Fruit fly (Drosophila melanogaster): ENCODE measurements around the gene lsn.

lsn gene

DNA sequence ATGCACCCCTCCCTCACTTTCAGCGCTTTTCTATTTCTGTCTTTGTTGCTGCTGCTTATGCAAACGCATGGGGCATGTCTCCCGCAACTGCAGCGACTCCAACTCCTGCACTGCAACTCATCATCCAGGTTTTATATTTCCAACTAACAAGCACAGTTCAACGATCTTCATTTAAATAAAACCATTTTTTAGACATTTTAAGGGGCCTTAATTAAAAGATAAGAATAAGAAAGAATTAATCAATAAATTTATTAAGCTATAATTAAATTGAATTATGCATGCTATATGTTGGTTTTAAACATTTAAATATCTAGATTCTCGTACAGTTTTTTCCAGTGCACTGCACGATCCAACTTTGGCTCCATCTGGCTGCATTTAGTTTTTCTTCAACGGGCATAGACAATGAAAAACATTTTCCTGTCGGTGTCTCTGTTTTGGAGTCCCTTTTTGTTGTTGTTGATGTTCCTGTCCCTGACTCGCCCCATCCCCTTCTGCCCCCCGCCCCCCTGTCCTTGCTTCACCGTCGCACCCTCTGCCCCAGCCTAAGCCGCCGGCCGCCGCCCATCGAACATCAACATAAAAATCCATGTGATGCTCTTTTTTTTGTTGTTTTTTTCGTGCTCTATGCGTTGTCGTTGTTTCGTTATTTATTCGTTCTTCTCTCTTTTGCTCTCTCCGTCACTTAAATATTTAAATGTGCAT lies 36.0 kb upstream of the lsn start (continued):
- TF ChIP-seq fd102C (GFP tag; optimal IDR thresholded peaks at IDR 0.05): no peak
- TF ChIP-seq CG3281 (GFP tag; optimal IDR thresholded peaks at IDR 0.05): no peak
- no peak for TF ChIP-seq CG1647 (GFP tag; optimal IDR thresholded peaks at IDR 0.05)
- TF ChIP-seq nerfin-2 (GFP tag; IDR thresholded peaks at IDR 0.05; ENCODE audit: partially characterized antibody): no peak
- TF ChIP-seq aop (GFP tag; IDR thresholded peaks at IDR 0.05): no peak
- TF ChIP-seq CG2120 (GFP tag; optimal IDR thresholded peaks at IDR 0.05): no peak
- peak; percentile 48 for TF ChIP-seq CG30431 (GFP tag; optimal IDR thresholded peaks at IDR 0.05)
- peak; percentile 86 for TF ChIP-seq CG4424 (GFP tag; optimal IDR thresholded peaks at IDR 0.05)
- TF ChIP-seq yki (optimal IDR thresholded peaks at IDR 0.05): no peak
- no peak for TF ChIP-seq CG18011 (GFP tag; optimal IDR thresholded peaks at IDR 0.05)
- TF ChIP-seq en (GFP tag; optimal IDR thresholded peaks at IDR 0.05): no peak
- TF ChIP-seq CG4730 (GFP tag; IDR thresholded peaks at IDR 0.05): peak; percentile 37; the same call in 1 of the 2 replicates
- TF ChIP-seq NC2β (GFP tag; optimal IDR thresholded peaks at IDR 0.05): no peak
- peak; percentile 96 for TF ChIP-seq gsb-n (tag; optimal IDR thresholded peaks at IDR 0.05)
- no peak for TF ChIP-seq Doc3 (GFP tag; IDR thresholded peaks at IDR 0.05; ENCODE audit: partially characterized antibody)
- peak; percentile 96 for TF ChIP-seq CG2712 (tag; optimal IDR thresholded peaks at IDR 0.05)
- no peak for TF ChIP-seq HmgD (GFP tag; optimal IDR thresholded peaks at IDR 0.05)
- 0 out of 2 replicates have a peak, but pooled peaks have one; percentile 11 for TF ChIP-seq CG6272 (GFP tag; IDR thresholded peaks at IDR 0.05)
- peak; percentile 82 for TF ChIP-seq CG17328 (GFP tag; IDR thresholded peaks at IDR 0.05)
- TF ChIP-seq CG9437 (GFP tag; optimal IDR thresholded peaks at IDR 0.05): peak; percentile 49
- TF ChIP-seq CG10565 (GFP tag; optimal IDR thresholded peaks at IDR 0.05): no peak
- TF ChIP-seq HHEX (GFP tag; optimal IDR thresholded peaks at IDR 0.05): peak; percentile 39
- no peak for TF ChIP-seq CG7786 (GFP tag; optimal IDR thresholded peaks at IDR 0.05)
- TF ChIP-seq CG34376 (GFP tag; optimal IDR thresholded peaks at IDR 0.05): no peak
- peak; percentile 35; the same call in 1 of the 2 replicates for TF ChIP-seq CG14667 (GFP tag; IDR thresholded peaks at IDR 0.05)
- TF ChIP-seq Lpt (GFP tag; optimal IDR thresholded peaks at IDR 0.05): no peak
- no peak for TF ChIP-seq Dad (GFP tag; optimal IDR thresholded peaks at IDR 0.05)
- no peak for TF ChIP-seq CG8944 (GFP tag; optimal IDR thresholded peaks at IDR 0.05)
- no peak for TF ChIP-seq pfk (GFP tag; optimal IDR thresholded peaks at IDR 0.05)
- peak; percentile 72 for TF ChIP-seq tin (GFP tag; optimal IDR thresholded peaks at IDR 0.05)
- TF ChIP-seq CG6791 (GFP tag; IDR thresholded peaks at IDR 0.05; ENCODE audit: partially characterized antibody): no peak
- no peak for TF ChIP-seq CG16813 (GFP tag; IDR thresholded peaks at IDR 0.05; ENCODE audit: partially characterized antibody)
- TF ChIP-seq dimm (GFP tag; IDR thresholded peaks at IDR 0.05): no peak
- no peak for TF ChIP-seq vfl (GFP tag; optimal IDR thresholded peaks at IDR 0.05)
- TF ChIP-seq E2f1 (GFP tag; IDR thresholded peaks at IDR 0.05): no peak; the same call in 1 of the 2 replicates
- peak; percentile 27; the same call in 1 of the 2 replicates for TF ChIP-seq Rx (GFP tag; IDR thresholded peaks at IDR 0.05)
- TF ChIP-seq H2.0 (GFP tag; IDR thresholded peaks at IDR 0.05): peak; percentile 24; the same call in 1 of the 2 replicates
- TF ChIP-seq Atf3 (GFP tag; optimal IDR thresholded peaks at IDR 0.05): no peak
- TF ChIP-seq al (GFP tag; IDR thresholded peaks at IDR 0.05): no peak
- peak; percentile 9 for TF ChIP-seq CG17802 (tag; optimal IDR thresholded peaks at IDR 0.05)
- TF ChIP-seq CG12942 (GFP tag; optimal IDR thresholded peaks at IDR 0.05): peak; percentile 8
- peak; percentile 49 for TF ChIP-seq Abd-B (GFP tag; optimal IDR thresholded peaks at IDR 0.05)
- TF ChIP-seq CG9609 (GFP tag; optimal IDR thresholded peaks at IDR 0.05): no peak
- peak; percentile 37 for TF ChIP-seq ap (GFP tag; IDR thresholded peaks at IDR 0.05)
- TF ChIP-seq btn (GFP tag; optimal IDR thresholded peaks at IDR 0.05): no peak
- no peak for TF ChIP-seq unc-4 (GFP tag; IDR thresholded peaks at IDR 0.05; ENCODE audit: partially characterized antibody)
- TF ChIP-seq trh (GFP tag; optimal IDR thresholded peaks at IDR 0.05): no peak
- no peak for TF ChIP-seq lbe (GFP tag; optimal IDR thresholded peaks at IDR 0.05)
- no peak for TF ChIP-seq Adf1 (GFP tag; IDR thresholded peaks at IDR 0.05)
- TF ChIP-seq Dp (GFP tag; optimal IDR thresholded peaks at IDR 0.05): no peak
- no peak for TF ChIP-seq CG9817 (tag; optimal IDR thresholded peaks at IDR 0.05)
